Worm (Caenorhabditis elegans) whole organism, early embryonic: ENCODE data around the gene ceh-27.

Experiments
- F13C5.2 ChIP-seq: sonication (generic microtip); optimal IDR thresholded peaks from 2 replicates; lab custom pipeline; 2017; ENCODE audit warnings: mild to moderate bottlenecking, missing genetic modification characterization, inconsistent platforms, missing compliant biosample characterization
- ama-1 ChIP-seq: fragments of 150-350 bp; optimal IDR thresholded peaks from 2 replicates; lab custom pipeline; 2014
- ceh-13 ChIP-seq: fragments of 200-800 bp; sonication (Bioruptor generic); optimal IDR thresholded peaks from 2 replicates; lab custom pipeline; 2018; ENCODE audit warnings: mild to moderate bottlenecking, missing genetic modification characterization, missing compliant biosample characterization
- hmbx-1 ChIP-seq: sonication (generic microtip); optimal IDR thresholded peaks from 2 replicates; lab custom pipeline; 2016; ENCODE audit warnings: mild to moderate bottlenecking, missing genetic modification characterization, missing compliant biosample characterization
- hmg-4 ChIP-seq: fragments of 200-800 bp; sonication (Bioruptor generic); optimal IDR thresholded peaks from 2 replicates; lab custom pipeline; 2018; ENCODE audit warnings: mild to moderate bottlenecking, missing genetic modification characterization, missing compliant biosample characterization
- scrt-1 ChIP-seq: fragments of 200-800 bp; sonication (Bioruptor generic); IDR thresholded peaks from 2 replicates; pipeline ENCODE4 v1.3.6; 2022; ENCODE audit warnings: missing genetic modification characterization, missing compliant biosample characterization

ce11 chrV:11677494-11677893 is 12.6 kb upstream of the ceh-27 start:
- TF ChIP-seq hmg-4 (no peak), F13C5.2 (tag; lab: Kevin White, UChicago) (no peak), ama-1 (lab: Kevin White, UChicago) (no peak), scrt-1 (no peak), ceh-13 (GFP tag; lab: Kevin White, UChicago) (no peak), hmbx-1 (no peak)
